Worm (Caenorhabditis elegans): ENCODE data around the gene cubn-1.

ce11 chrV:12629743-12630142 is 18.6 kb downstream of the cubn-1 start, which contains the start of gene F56H9.6:
- TF ChIP-seq snpc-4 (tag; optimal IDR thresholded peaks at IDR 0.05) (no peak), ama-1 (optimal IDR thresholded peaks at IDR 0.05) (no peak), tlp-1 (tag; optimal IDR thresholded peaks at IDR 0.05) (no peak), ztf-4 (tag; optimal IDR thresholded peaks at IDR 0.05) (no peak), unc-30 (tag; optimal IDR thresholded peaks at IDR 0.05) (no peak), egl-27 (tag; optimal IDR thresholded peaks at IDR 0.05) (no peak), nhr-84 (tag; optimal IDR thresholded peaks at IDR 0.05) (no peak), lin-39 (tag; optimal IDR thresholded peaks at IDR 0.05) (no peak)
